Fruit fly (Drosophila melanogaster) whole organism, prepupa: Measurements from ENCODE around the gene Sarm.

ENCODE experiments used
- CG15336 ChIP-seq: fragments of 200-800 bp; sonication (Bioruptor generic); IDR thresholded peaks from 2 replicates; pipeline ENCODE4 v1.3.6; 2022; ENCODE audit warnings: missing biosample characterization, missing genetic modification characterization
- CG3032 ChIP-seq: fragments of 200-800 bp; optimal IDR thresholded peaks from 2 replicates; lab custom pipeline; 2019; ENCODE audit warnings: missing biosample characterization, mild to moderate bottlenecking, missing genetic modification characterization, moderate library complexity
- CG32006 ChIP-seq: fragments of 200-800 bp; sonication (Bioruptor generic); optimal IDR thresholded peaks from 3 replicates; lab custom pipeline; 2017; ENCODE audit warnings: missing biosample characterization, mild to moderate bottlenecking, missing genetic modification characterization
- CG34406 ChIP-seq: fragments of 200-800 bp; sonication (Bioruptor generic); optimal IDR thresholded peaks from 3 replicates; lab custom pipeline; 2016; ENCODE audit warnings: missing biosample characterization, missing genetic modification characterization
- CG3919 ChIP-seq: fragments of 200-800 bp; sonication (Bioruptor generic); optimal IDR thresholded peaks from 3 replicates; lab custom pipeline; 2016; ENCODE audit warnings: missing biosample characterization, missing genetic modification characterization
- CG6163 ChIP-seq: fragments of 200-800 bp; sonication (Bioruptor generic); IDR thresholded peaks from 3 replicates; pipeline ENCODE4 v1.3.6; 2022; ENCODE audit warnings: missing biosample characterization, missing genetic modification characterization
- CG6792 ChIP-seq: fragments of 200-800 bp; sonication (Bioruptor generic); optimal IDR thresholded peaks from 3 replicates; lab custom pipeline; 2016; ENCODE audit warnings: missing biosample characterization, missing genetic modification characterization
- CG6808 ChIP-seq: fragments of 200-800 bp; sonication (Bioruptor generic); optimal IDR thresholded peaks from 3 replicates; lab custom pipeline; 2017; ENCODE audit warnings: missing biosample characterization, missing genetic modification characterization, mild to moderate bottlenecking, moderate library complexity, missing genetic modification reagents
- CG7368 ChIP-seq: fragments of 200-800 bp; sonication (Bioruptor generic); optimal IDR thresholded peaks from 3 replicates; lab custom pipeline; 2016; ENCODE audit warnings: missing biosample characterization, missing genetic modification characterization
- CG8319 ChIP-seq: fragments of 200-800 bp; sonication (Bioruptor generic); optimal IDR thresholded peaks from 3 replicates; lab custom pipeline; 2016; ENCODE audit warnings: missing biosample characterization, missing genetic modification characterization
- CG8632 ChIP-seq: fragments of 200-800 bp; sonication (Bioruptor generic); optimal IDR thresholded peaks from 3 replicates; lab custom pipeline; 2016; ENCODE audit warnings: missing biosample characterization, missing genetic modification characterization
- CG9139 ChIP-seq: fragments of 200-800 bp; sonication (Bioruptor generic); optimal IDR thresholded peaks from 3 replicates; lab custom pipeline; 2017; ENCODE audit warnings: missing biosample characterization, mild to moderate bottlenecking, missing genetic modification characterization
- Eip78C ChIP-seq: fragments of 200-800 bp; sonication (Bioruptor generic); peaks from one replicate; lab custom pipeline; 2016; ENCODE audit warnings: missing biosample characterization, missing genetic modification characterization
- Eip93F ChIP-seq: fragments of 200-800 bp; sonication (Bioruptor generic); optimal IDR thresholded peaks from 2 replicates; lab custom pipeline; 2016; ENCODE audit warnings: missing biosample characterization, mild to moderate bottlenecking, missing genetic modification characterization
- Ets96B ChIP-seq: fragments of 200-800 bp; optimal IDR thresholded peaks from 2 replicates; lab custom pipeline; 2019; ENCODE audit warnings: missing biosample characterization, mild to moderate bottlenecking, missing genetic modification characterization, moderate library complexity
- Hr4 ChIP-seq: fragments of 200-800 bp; sonication (Bioruptor generic); optimal IDR thresholded peaks from 3 replicates; lab custom pipeline; 2016; ENCODE audit warnings: missing biosample characterization, missing genetic modification characterization
- Lpt ChIP-seq: fragments of 200-800 bp; sonication (Bioruptor generic); optimal IDR thresholded peaks from 3 replicates; lab custom pipeline; 2016; ENCODE audit warnings: missing biosample characterization, missing genetic modification characterization
- OdsH ChIP-seq: fragments of 200-800 bp; sonication (Bioruptor generic); optimal IDR thresholded peaks from 3 replicates; lab custom pipeline; 2016; ENCODE audit warnings: missing biosample characterization, missing genetic modification characterization
- Sox14 ChIP-seq: fragments of 200-800 bp; sonication (Bioruptor generic); optimal IDR thresholded peaks from 3 replicates; lab custom pipeline; 2016; ENCODE audit warnings: missing biosample characterization, missing genetic modification characterization
- Sox15 ChIP-seq: fragments of 200-800 bp; sonication (Bioruptor generic); optimal IDR thresholded peaks from 3 replicates; lab custom pipeline; 2016; ENCODE audit warnings: missing biosample characterization, missing genetic modification characterization
- achi ChIP-seq: fragments of 200-800 bp; sonication (Bioruptor generic); optimal IDR thresholded peaks from 3 replicates; lab custom pipeline; 2016; ENCODE audit warnings: missing biosample characterization, missing genetic modification characterization
- cyc ChIP-seq: fragments of 200-800 bp; sonication (Bioruptor generic); optimal IDR thresholded peaks from 3 replicates; lab custom pipeline; 2016; ENCODE audit warnings: missing biosample characterization, missing genetic modification characterization
- eg ChIP-seq: fragments of 200-800 bp; sonication (Bioruptor generic); IDR thresholded peaks from 3 replicates; pipeline ENCODE4 v1.3.6; 2022; ENCODE audit warnings: missing biosample characterization, missing genetic modification characterization
- fd85E ChIP-seq: fragments of 200-800 bp; sonication (Bioruptor generic); optimal IDR thresholded peaks from 3 replicates; lab custom pipeline; 2016; ENCODE audit warnings: missing biosample characterization, missing genetic modification characterization
- fkh ChIP-seq: fragments of 200-800 bp; sonication (Bioruptor generic); optimal IDR thresholded peaks from 3 replicates; lab custom pipeline; 2017; ENCODE audit warnings: missing biosample characterization, mild to moderate bottlenecking, missing genetic modification characterization, moderate library complexity
- lz ChIP-seq: fragments of 200-800 bp; sonication (Bioruptor generic); optimal IDR thresholded peaks from 3 replicates; lab custom pipeline; 2016; ENCODE audit warnings: missing biosample characterization, missing genetic modification characterization
- net ChIP-seq: fragments of 200-800 bp; sonication (Bioruptor generic); optimal IDR thresholded peaks from 3 replicates; lab custom pipeline; 2016; ENCODE audit warnings: missing biosample characterization, missing genetic modification characterization
- pdm3 ChIP-seq: fragments of 200-800 bp; sonication (Bioruptor generic); optimal IDR thresholded peaks from 3 replicates; lab custom pipeline; 2016; ENCODE audit warnings: missing biosample characterization, missing genetic modification characterization
- salr ChIP-seq, 2 experiments: fragments of 200-800 bp; sonication (Bioruptor generic); optimal IDR thresholded peaks; 3 replicates each; lab custom pipeline; 2016 to 2018; ENCODE audit warnings: missing biosample characterization in 2 of 2, missing genetic modification characterization in 2 of 2, mild to moderate bottlenecking in 1 of 2
- svp ChIP-seq: fragments of 200-800 bp; sonication (Bioruptor generic); peaks from one replicate; lab custom pipeline; 2016; ENCODE audit warnings: missing biosample characterization, missing genetic modification characterization
- topi ChIP-seq: fragments of 200-800 bp; sonication (Bioruptor generic); optimal IDR thresholded peaks from 3 replicates; lab custom pipeline; 2016; ENCODE audit warnings: missing biosample characterization, missing genetic modification characterization

Sarm gene

dm6 chr3L:8028493-8029193 is 35.0 kb upstream of the Sarm start:
- TF ChIP-seq CG6792 (GFP tag; lab: Kevin White, UChicago) (no peak), fkh (GFP tag; lab: Kevin White, UChicago) (peak; percentile 67)

dm6 chr3L:8029194-8029747 is 34.4 kb upstream of the Sarm start:
- TF ChIP-seq CG7368, result peak; percentile 18
- no peak for TF ChIP-seq CG6808 (GFP tag; lab: Kevin White, UChicago)
- no peak for TF ChIP-seq Sox14 (GFP tag; lab: Kevin White, UChicago)
- TF ChIP-seq fd85E (GFP tag; lab: Kevin White, UChicago), result no peak
- peak; percentile 86 for TF ChIP-seq Eip78C
- peak; percentile 12 for TF ChIP-seq OdsH (GFP tag; lab: Kevin White, UChicago)
- peak; percentile 9 for TF ChIP-seq net (GFP tag; lab: Kevin White, UChicago)
- TF ChIP-seq CG8319 (GFP tag; lab: Kevin White, UChicago), result peak; percentile 29
- TF ChIP-seq cyc (GFP tag; lab: Kevin White, UChicago), result peak; percentile 20
- no peak for TF ChIP-seq salr (GFP tag; optimal IDR thresholded peaks at IDR 0.05; lab: Kevin White, UChicago)
- peak; percentile 17 for TF ChIP-seq CG3919 (GFP tag; lab: Kevin White, UChicago)
- 0 out of 3 replicates have a peak, but pooled peaks have one; percentile 37 for TF ChIP-seq CG6163 (GFP tag; lab: Robert Waterston, UW)
- TF ChIP-seq CG34406, result no peak
- TF ChIP-seq achi (GFP tag; lab: Kevin White, UChicago), result no peak
- peak; percentile 8 for TF ChIP-seq topi (GFP tag; lab: Kevin White, UChicago)
- peak; percentile 55; the same call in 2 of the 3 replicates for TF ChIP-seq eg (GFP tag; lab: Robert Waterston, UW)
- TF ChIP-seq CG9139 (GFP tag; lab: Kevin White, UChicago), result no peak
- peak; percentile 13 for TF ChIP-seq CG32006 (GFP tag; lab: Kevin White, UChicago)
- 0 out of 2 replicates have a peak, but pooled peaks have one; percentile 37 for TF ChIP-seq CG15336 (GFP tag; lab: Robert Waterston, UW)
- peak; percentile 28 for TF ChIP-seq Hr4 (GFP tag; lab: Kevin White, UChicago)
- peak; percentile 20 for TF ChIP-seq pdm3 (GFP tag; lab: Kevin White, UChicago)
- TF ChIP-seq svp (GFP tag; lab: Kevin White, UChicago), result peak; percentile 42

- TF ChIP-seq lz, result no peak
- TF ChIP-seq CG8632 (GFP tag; lab: Kevin White, UChicago), result no peak
- no peak for TF ChIP-seq Ets96B (tag; lab: Kevin White, UChicago)
- TF ChIP-seq Sox15 (GFP tag; lab: Kevin White, UChicago), result no peak
- no peak for TF ChIP-seq fkh (GFP tag; lab: Kevin White, UChicago)
- no peak for TF ChIP-seq Eip93F (GFP tag; lab: Kevin White, UChicago)
- no peak for TF ChIP-seq Lpt (GFP tag; lab: Kevin White, UChicago)
These were observed 32.2 kb upstream of the Sarm start for dm6 chr3L:8031461-8031860.

- no peak for TF ChIP-seq cyc (GFP tag; lab: Kevin White, UChicago)
- TF ChIP-seq CG34406, result no peak
- peak; percentile 9 for TF ChIP-seq Eip78C
- TF ChIP-seq CG6808 (GFP tag; lab: Kevin White, UChicago), result no peak
- TF ChIP-seq CG3032 (tag; lab: Kevin White, UChicago), result no peak
These were observed 30.6 kb upstream of the Sarm start for dm6 chr3L:8033088-8033487.

DNA sequence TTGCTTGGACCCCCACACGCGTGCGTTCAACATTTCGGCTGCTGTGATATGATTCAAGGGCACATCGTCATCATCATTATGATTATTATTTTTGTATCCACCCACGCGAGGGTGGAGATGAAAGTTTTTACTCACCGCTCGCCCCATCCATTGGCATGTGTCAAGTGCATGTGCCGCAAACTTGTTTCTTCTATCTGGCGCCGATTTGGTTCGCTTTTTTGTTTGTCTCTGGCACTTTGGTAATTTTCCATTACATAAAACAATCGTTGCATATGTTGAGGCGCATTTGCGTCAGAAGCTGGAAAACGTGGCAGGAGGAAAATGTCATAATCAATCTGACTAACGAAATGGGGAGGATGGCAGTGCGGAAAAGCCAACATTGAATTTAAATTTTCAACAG is 29.9 kb upstream of the Sarm start:
- TF ChIP-seq Eip78C (peak; percentile 32), CG6808 (GFP tag; lab: Kevin White, UChicago) (no peak)
